Fruit fly (Drosophila melanogaster) whole organism, embryonic: ENCODE data around the gene CG9782.
A peak's percentile ranks its signal among the peaks of the same experiment; 100 is the strongest.

ENCODE experiments used
- Adf1 ChIP-seq: fragments of 200-800 bp; sonication (Bioruptor generic); IDR thresholded peaks from 2 replicates; pipeline ENCODE4 v1.3.6; 2022; ENCODE audit warnings: missing biosample characterization, missing genetic modification characterization
- CG1024 ChIP-seq: fragments of 200-800 bp; sonication (Bioruptor generic); IDR thresholded peaks from 2 replicates; pipeline ENCODE4 v1.3.6; 2022; ENCODE audit warnings: missing biosample characterization, missing genetic modification characterization
- CG11695 ChIP-seq: fragments of 200-800 bp; sonication (Bioruptor generic); IDR thresholded peaks from 3 replicates; pipeline ENCODE4 v1.3.6; 2022; ENCODE audit warnings: missing biosample characterization, missing genetic modification characterization
- CG11723 ChIP-seq: fragments of 200-800 bp; sonication (Bioruptor generic); optimal IDR thresholded peaks from 2 replicates; lab custom pipeline; 2017; ENCODE audit warnings: missing biosample characterization, mild to moderate bottlenecking, missing genetic modification characterization
- CG12155 ChIP-seq: fragments of 200-800 bp; sonication (Bioruptor generic); optimal IDR thresholded peaks from 3 replicates; lab custom pipeline; 2016; ENCODE audit warnings: missing biosample characterization, missing genetic modification characterization
- CG17385 ChIP-seq: fragments of 200-800 bp; sonication (Bioruptor generic); optimal IDR thresholded peaks from 3 replicates; lab custom pipeline; 2018; ENCODE audit warnings: missing biosample characterization, mild to moderate bottlenecking, missing genetic modification characterization
- CG2678 ChIP-seq: fragments of 200-800 bp; sonication (Bioruptor generic); optimal IDR thresholded peaks from 3 replicates; lab custom pipeline; 2019; ENCODE audit warnings: missing biosample characterization, mild to moderate bottlenecking, missing genetic modification characterization, moderate library complexity
- CG34422 ChIP-seq: fragments of 200-800 bp; sonication (Bioruptor generic); IDR thresholded peaks from 3 replicates; pipeline ENCODE4 v1.3.6; 2022; ENCODE audit warnings: missing biosample characterization, missing genetic modification characterization
- CG4328 ChIP-seq: fragments of 200-800 bp; sonication (Bioruptor generic); optimal IDR thresholded peaks from 3 replicates; lab custom pipeline; 2017; ENCODE audit warnings: missing biosample characterization, missing genetic modification reagents, missing genetic modification characterization
- CG4404 ChIP-seq: fragments of 200-800 bp; sonication (Bioruptor generic); IDR thresholded peaks from 2 replicates; pipeline ENCODE4 v1.3.6; 2022; ENCODE audit warnings: missing biosample characterization, missing genetic modification characterization
- CG4424 ChIP-seq: fragments of 200-800 bp; sonication (Bioruptor generic); optimal IDR thresholded peaks from 3 replicates; lab custom pipeline; 2016; ENCODE audit warnings: missing biosample characterization, missing genetic modification characterization
- CG6854 ChIP-seq: fragments of 200-800 bp; sonication (Bioruptor generic); optimal IDR thresholded peaks from 3 replicates; lab custom pipeline; 2017; ENCODE audit warnings: missing biosample characterization, mild to moderate bottlenecking, missing genetic modification characterization
- CG7372 ChIP-seq: fragments of 200-800 bp; sonication (Bioruptor generic); IDR thresholded peaks from 2 replicates; pipeline ENCODE4 v1.3.6; 2022; ENCODE audit warnings: missing biosample characterization, missing genetic modification characterization
- CG8924 ChIP-seq: fragments of 200-800 bp; optimal IDR thresholded peaks from 3 replicates; lab custom pipeline; 2019; ENCODE audit warnings: missing biosample characterization, mild to moderate bottlenecking, missing genetic modification characterization, moderate library complexity
- CoRest ChIP-seq: fragments of 200-800 bp; sonication (Bioruptor generic); optimal IDR thresholded peaks from 3 replicates; lab custom pipeline; 2018; ENCODE audit warnings: missing biosample characterization, mild to moderate bottlenecking, missing genetic modification characterization, moderate library complexity
- Dp ChIP-seq: fragments of 200-800 bp; sonication (Bioruptor generic); optimal IDR thresholded peaks from 2 replicates; lab custom pipeline; 2018; ENCODE audit warnings: missing biosample characterization, mild to moderate bottlenecking, missing genetic modification characterization, moderate library complexity
- ERR ChIP-seq: fragments of 200-800 bp; sonication (Bioruptor generic); optimal IDR thresholded peaks from 2 replicates; lab custom pipeline; 2016; ENCODE audit warnings: missing biosample characterization, missing genetic modification characterization
- HHEX ChIP-seq: fragments of 200-800 bp; sonication (Bioruptor generic); optimal IDR thresholded peaks from 3 replicates; lab custom pipeline; 2017; ENCODE audit warnings: missing biosample characterization, mild to moderate bottlenecking, missing genetic modification characterization, missing genetic modification reagents
- Hr51 ChIP-seq, 2 experiments: fragments of 200-800 bp; sonication (Bioruptor generic); optimal IDR thresholded peaks; 2 replicates in 1 of 2; 3 replicates in 1 of 2; lab custom pipeline; 2016 to 2018; ENCODE audit warnings: missing biosample characterization in 2 of 2, missing genetic modification characterization in 2 of 2, mild to moderate bottlenecking in 1 of 2, moderate library complexity in 1 of 2
- Kr ChIP-seq: fragments of 200-800 bp; sonication (Bioruptor generic); optimal IDR thresholded peaks from 2 replicates; lab custom pipeline; 2017; ENCODE audit warnings: missing biosample characterization, mild to moderate bottlenecking, missing genetic modification characterization
- Lpt ChIP-seq: fragments of >200 bp; optimal IDR thresholded peaks from 2 replicates; lab custom pipeline; 2018; ENCODE audit warnings: missing biosample characterization, missing genetic modification characterization
- Max ChIP-seq: fragments of 200-800 bp; sonication (Bioruptor generic); optimal IDR thresholded peaks from 2 replicates; lab custom pipeline; 2016; ENCODE audit warnings: missing biosample characterization, mild to moderate bottlenecking, missing genetic modification characterization
- Med ChIP-seq: fragments of 200-800 bp; sonication (Bioruptor generic); peaks from one replicate; lab custom pipeline; 2016; ENCODE audit warnings: missing biosample characterization, missing genetic modification characterization, mild to moderate bottlenecking, inconsistent platforms, moderate library complexity
- NK7.1 ChIP-seq: fragments of 200-800 bp; sonication (Bioruptor generic); optimal IDR thresholded peaks from 3 replicates; lab custom pipeline; 2016; ENCODE audit warnings: missing biosample characterization, missing genetic modification characterization
- Oaz ChIP-seq: fragments of 200-800 bp; sonication (Bioruptor generic); IDR thresholded peaks from 2 replicates; pipeline ENCODE4 v1.3.6; 2022; ENCODE audit warnings: missing biosample characterization, missing genetic modification characterization
- Sry-δ ChIP-seq: fragments of 200-800 bp; sonication (Bioruptor generic); optimal IDR thresholded peaks from 2 replicates; lab custom pipeline; 2016; ENCODE audit warnings: missing biosample characterization, missing genetic modification characterization
- Stat92E ChIP-seq, 3 experiments: fragments of >200 bp in 2 of 3; fragments of 200-800 bp in 1 of 3; sonication (Bioruptor generic) in 1 of 3; optimal IDR thresholded peaks; 2 replicates each; lab custom pipeline; 2017 to 2019; ENCODE audit warnings: missing biosample characterization in 3 of 3, missing genetic modification characterization in 3 of 3, mild to moderate bottlenecking in 1 of 3, moderate library complexity in 1 of 3
- YL-1 ChIP-seq: fragments of 200-800 bp; sonication (Bioruptor generic); optimal IDR thresholded peaks from 3 replicates; lab custom pipeline; 2017; ENCODE audit warnings: missing biosample characterization, mild to moderate bottlenecking, missing genetic modification characterization
- ash1 ChIP-seq: fragments of 200-800 bp; sonication (Bioruptor generic); optimal IDR thresholded peaks from 2 replicates; lab custom pipeline; 2018; ENCODE audit warnings: missing biosample characterization, mild to moderate bottlenecking, missing genetic modification characterization
- cg ChIP-seq: fragments of 200-800 bp; sonication (Bioruptor generic); optimal IDR thresholded peaks from 3 replicates; lab custom pipeline; 2019; ENCODE audit warnings: missing biosample characterization, mild to moderate bottlenecking, missing genetic modification characterization, moderate library complexity
- chinmo ChIP-seq: fragments of 200-800 bp; sonication (Bioruptor generic); IDR thresholded peaks from 4 replicates; pipeline ENCODE4 v1.3.6; 2022; ENCODE audit warnings: missing biosample characterization, missing genetic modification characterization; ENCODE audit not compliant: partially characterized antibody
- corto ChIP-seq: fragments of 200-800 bp; sonication (Bioruptor generic); optimal IDR thresholded peaks from 2 replicates; lab custom pipeline; 2016; ENCODE audit warnings: missing biosample characterization, mild to moderate bottlenecking, missing genetic modification characterization, moderate library complexity
- cwo ChIP-seq: fragments of 200-800 bp; sonication (Bioruptor generic); optimal IDR thresholded peaks from 3 replicates; lab custom pipeline; 2017; ENCODE audit warnings: missing biosample characterization, missing genetic modification characterization, mild to moderate bottlenecking, moderate library complexity, missing genetic modification reagents
- dysf ChIP-seq: fragments of 200-800 bp; sonication (Bioruptor generic); IDR thresholded peaks from 3 replicates; pipeline ENCODE4 v1.3.6; 2022; ENCODE audit warnings: missing biosample characterization, missing genetic modification characterization
- insv ChIP-seq, 2 experiments: fragments of 200-800 bp; sonication (Bioruptor generic); optimal IDR thresholded peaks; 3 replicates each; lab custom pipeline; 2016 to 2018; ENCODE audit warnings: missing biosample characterization in 2 of 2, missing genetic modification characterization in 2 of 2
- ken ChIP-seq: fragments of 200-800 bp; sonication (Bioruptor generic); IDR thresholded peaks from 3 replicates; pipeline ENCODE4 v1.3.6; 2022; ENCODE audit warnings: missing biosample characterization, missing genetic modification characterization
- knrl ChIP-seq: fragments of 200-800 bp; sonication (Bioruptor generic); IDR thresholded peaks from 3 replicates; pipeline ENCODE4 v1.3.6; 2022; ENCODE audit warnings: missing biosample characterization, missing genetic modification characterization; ENCODE audit not compliant: partially characterized antibody
- lmd ChIP-seq: fragments of 200-800 bp; sonication (Bioruptor generic); IDR thresholded peaks from 2 replicates; pipeline ENCODE4 v1.3.6; 2022; ENCODE audit warnings: missing biosample characterization, missing genetic modification characterization
- mld ChIP-seq: fragments of 200-800 bp; sonication (Bioruptor generic); IDR thresholded peaks from 3 replicates; pipeline ENCODE4 v1.3.6; 2022; ENCODE audit warnings: missing biosample characterization, missing genetic modification characterization; ENCODE audit not compliant: partially characterized antibody
- nerfin-2 ChIP-seq: fragments of 200-800 bp; sonication (Bioruptor generic); IDR thresholded peaks from 2 replicates; pipeline ENCODE4 v1.3.6; 2022; ENCODE audit warnings: missing biosample characterization, missing genetic modification characterization; ENCODE audit not compliant: partially characterized antibody
- pfk ChIP-seq: fragments of 200-800 bp; sonication (Bioruptor generic); optimal IDR thresholded peaks from 2 replicates; lab custom pipeline; 2018; ENCODE audit warnings: missing biosample characterization, mild to moderate bottlenecking, missing genetic modification characterization, moderate library complexity
- psq ChIP-seq: fragments of 200-800 bp; sonication (Bioruptor generic); optimal IDR thresholded peaks from 2 replicates; lab custom pipeline; 2017; ENCODE audit warnings: missing biosample characterization, missing genetic modification characterization
- rib ChIP-seq: fragments of 200-800 bp; sonication (Bioruptor generic); IDR thresholded peaks from 2 replicates; pipeline ENCODE4 v1.3.6; 2022; ENCODE audit warnings: missing biosample characterization, missing genetic modification characterization
- sug ChIP-seq: fragments of 200-800 bp; optimal IDR thresholded peaks from 2 replicates; lab custom pipeline; 2019; ENCODE audit warnings: missing biosample characterization, mild to moderate bottlenecking, missing genetic modification characterization, moderate library complexity
- ttk ChIP-seq: fragments of 200-800 bp; sonication (Bioruptor generic); IDR thresholded peaks from 2 replicates; pipeline ENCODE4 v2.1.2; 2022; ENCODE audit warnings: missing biosample characterization, missing genetic modification characterization
- unpg ChIP-seq: fragments of 200-800 bp; sonication (Bioruptor generic); optimal IDR thresholded peaks from 3 replicates; lab custom pipeline; 2018; ENCODE audit warnings: missing biosample characterization, mild to moderate bottlenecking, missing genetic modification characterization, moderate library complexity
- vvl ChIP-seq: fragments of 200-800 bp; sonication (Bioruptor generic); IDR thresholded peaks from 2 replicates; pipeline ENCODE4 v1.3.6; 2022; ENCODE audit warnings: missing biosample characterization, missing genetic modification characterization
- yki ChIP-seq: fragments of >200 bp; optimal IDR thresholded peaks from 3 replicates; lab custom pipeline; 2018

CG9782 gene

DNA sequence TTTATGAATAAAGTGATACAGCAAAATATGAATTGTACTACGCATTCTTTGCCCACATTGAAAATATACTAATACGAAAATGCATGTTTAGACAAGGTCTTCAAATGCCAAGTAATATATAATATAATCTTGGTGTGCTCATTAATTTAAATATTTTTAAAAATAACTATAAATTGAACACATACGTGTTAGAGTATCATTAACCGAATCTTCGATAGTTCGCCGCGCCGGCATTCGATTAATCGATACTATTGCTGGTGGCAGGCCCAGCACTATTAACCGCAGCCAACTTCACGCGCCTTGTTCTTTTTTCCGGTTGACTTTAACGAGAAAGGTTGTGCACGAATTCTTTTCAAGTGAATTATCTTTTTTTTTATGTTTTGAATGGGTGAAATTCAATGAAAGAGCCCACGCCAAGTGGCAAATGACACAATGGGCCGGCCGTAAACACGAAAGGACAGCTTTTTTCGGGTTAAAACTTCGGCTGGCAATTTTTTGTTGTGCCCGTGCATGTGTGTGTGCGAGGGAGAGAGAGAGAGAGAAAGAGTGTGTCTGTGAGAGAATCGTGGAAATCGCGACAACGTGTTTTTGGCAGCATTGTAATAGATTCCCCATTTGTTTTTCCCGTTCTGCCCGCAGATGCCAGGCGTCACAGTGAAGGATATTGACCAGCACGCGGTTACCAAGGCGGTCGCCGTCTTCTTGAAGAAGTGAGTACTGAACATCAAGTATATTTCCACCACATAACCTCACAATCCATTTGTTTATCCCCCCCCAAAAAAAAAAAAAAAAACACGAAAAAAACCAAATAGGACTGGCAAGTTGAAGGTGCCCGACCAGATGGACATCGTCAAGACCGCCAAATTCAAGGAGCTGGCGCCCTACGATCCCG is 16.5 kb upstream of the CG9782 start, which contains the start of gene RpS19a (continued):
- peak; percentile 85 for TF ChIP-seq CG4328 (GFP tag; lab: Kevin White, UChicago)
- TF ChIP-seq CG7372: peak; percentile 60; the same call in 1 of the 2 replicates
- 0 out of 3 replicates have a peak, but pooled peaks have one; percentile 4 for TF ChIP-seq mld (GFP tag; lab: Robert Waterston, UW)
- peak; percentile 76 for TF ChIP-seq CG4424 (GFP tag; lab: Kevin White, UChicago)
- TF ChIP-seq NK7.1 (GFP tag; lab: Kevin White, UChicago): peak; percentile 48
- TF ChIP-seq vvl: peak; percentile 79
- peak in 1 of 2 experiments; percentile 67 for TF ChIP-seq insv (GFP tag; optimal IDR thresholded peaks at IDR 0.05; lab: Kevin White, UChicago)
- peak; percentile 48; the same call in 1 of the 3 replicates for TF ChIP-seq CG34422 (GFP tag; lab: Robert Waterston, UW)
- peak; percentile 66 for TF ChIP-seq unpg (GFP tag; lab: Kevin White, UChicago)
- TF ChIP-seq Hr51 (GFP tag; optimal IDR thresholded peaks at IDR 0.05; lab: Kevin White, UChicago): peak; percentile 49 to 50
- TF ChIP-seq cg (GFP tag; lab: Kevin White, UChicago): peak; percentile 72
- peak; percentile 94 for TF ChIP-seq YL-1 (GFP tag; lab: Kevin White, UChicago)
- TF ChIP-seq nerfin-2 (GFP tag; lab: Robert Waterston, UW): no peak
- peak; percentile 86 for TF ChIP-seq ash1 (GFP tag; lab: Kevin White, UChicago)
- peak; percentile 91 for TF ChIP-seq HHEX (GFP tag; lab: Kevin White, UChicago)
- TF ChIP-seq Max (GFP tag; lab: Kevin White, UChicago): peak; percentile 42
- TF ChIP-seq Oaz (GFP tag; lab: Robert Waterston, UW): peak; percentile 55
- no peak for TF ChIP-seq Adf1
- TF ChIP-seq CG8924 (tag; lab: Kevin White, UChicago): peak; percentile 51
- peak; percentile 68 for TF ChIP-seq CG1024 (GFP tag; lab: Robert Waterston, UW)
- peak; percentile 67 for TF ChIP-seq dysf (GFP tag; lab: Robert Waterston, UW)
- no peak for TF ChIP-seq chinmo (GFP tag; lab: Robert Waterston, UW)
- TF ChIP-seq lmd (GFP tag; lab: Robert Waterston, UW): peak; percentile 26
- peak; percentile 80 for TF ChIP-seq pfk
- peak; percentile 70 for TF ChIP-seq CG2678
- peak; percentile 85 for TF ChIP-seq CG17385 (GFP tag; lab: Kevin White, UChicago)
- TF ChIP-seq CG6854 (GFP tag; lab: Kevin White, UChicago): peak; percentile 80
- peak; percentile 97 for TF ChIP-seq Med
- peak; percentile 43; the same call in 2 of the 3 replicates for TF ChIP-seq knrl
- TF ChIP-seq yki (lab: Kevin White, UChicago): no peak
- peak; percentile 72 for TF ChIP-seq Sry-δ (GFP tag; lab: Kevin White, UChicago)
- peak; percentile 2 for TF ChIP-seq corto (GFP tag; lab: Kevin White, UChicago)
- TF ChIP-seq sug: peak; percentile 78
- TF ChIP-seq rib: peak; percentile 56
- peak; percentile 66 for TF ChIP-seq Kr (GFP tag; lab: Kevin White, UChicago)
- no peak for TF ChIP-seq psq (GFP tag; lab: Kevin White, UChicago)
- no peak for TF ChIP-seq CG4404 (GFP tag; lab: Robert Waterston, UW)
- no peak for TF ChIP-seq ERR (GFP tag; lab: Kevin White, UChicago)
- TF ChIP-seq CG11723 (GFP tag; lab: Kevin White, UChicago): peak; percentile 68
- peak; percentile 40 for TF ChIP-seq Dp (GFP tag; lab: Kevin White, UChicago)
- peak; percentile 55 for TF ChIP-seq cwo
- TF ChIP-seq ttk (GFP tag; lab: Robert Waterston, UW): peak; percentile 62
- peak in 1 of 3 experiments; percentile 35 for TF ChIP-seq Stat92E (GFP tag; optimal IDR thresholded peaks at IDR 0.05; lab: Kevin White, UChicago)
- TF ChIP-seq CG12155 (GFP tag; lab: Kevin White, UChicago): peak; percentile 27
- TF ChIP-seq CG11695 (GFP tag; lab: Robert Waterston, UW): peak; percentile 31; the same call in 1 of the 3 replicates
- peak; percentile 78; the same call in 2 of the 3 replicates for TF ChIP-seq ken (GFP tag; lab: Robert Waterston, UW)
- TF ChIP-seq Lpt (GFP tag; lab: Kevin White, UChicago): no peak
- peak; percentile 57 for TF ChIP-seq CoRest (tag; lab: Kevin White, UChicago)
